Worm (Caenorhabditis elegans): ENCODE data around the gene C15B12.2.

The C15B12.2 gene

ce11 chrX:6443373-6443772 is 19.8 kb upstream of the C15B12.2 start, which contains the start of gene K10C2.7:
Gene K10C2.7, minus strand, starts transcription at chrX:6443473.
- TF ChIP-seq eor-1 (tag; optimal IDR thresholded peaks at IDR 0.05) = no peak
- TF ChIP-seq skn-1 (tag; optimal IDR thresholded peaks at IDR 0.05) = no peak
- no peak for TF ChIP-seq hmg-11 (tag; optimal IDR thresholded peaks at IDR 0.05)
- TF ChIP-seq zag-1 (tag; optimal IDR thresholded peaks at IDR 0.05) = no peak
- TF ChIP-seq nhr-43 (tag; optimal IDR thresholded peaks at IDR 0.05; ENCODE audit: poor library complexity, severe bottlenecking) = no peak

ce11 chrX:6445239-6445638 is 18.0 kb upstream of the C15B12.2 start:
- no peak for TF ChIP-seq elt-1 (tag; optimal IDR thresholded peaks at IDR 0.05)
- peak; percentile 32 for TF ChIP-seq pqm-1 (tag; optimal IDR thresholded peaks at IDR 0.05)
- TF ChIP-seq egl-5 (tag; optimal IDR thresholded peaks at IDR 0.05) = no peak
- peak; percentile 91 for TF ChIP-seq skn-1 (tag; optimal IDR thresholded peaks at IDR 0.05)
- TF ChIP-seq elt-2 (tag; optimal IDR thresholded peaks at IDR 0.05) = peak; percentile 86
- TF ChIP-seq lsy-12 (tag; optimal IDR thresholded peaks at IDR 0.05) = no peak
- TF ChIP-seq daf-12 (tag; optimal IDR thresholded peaks at IDR 0.05) = no peak
- no peak for TF ChIP-seq ZK546.5 (tag; optimal IDR thresholded peaks at IDR 0.05)
- TF ChIP-seq mdl-1 (tag; optimal IDR thresholded peaks at IDR 0.05) = no peak
- no peak for TF ChIP-seq ceh-28 (tag; optimal IDR thresholded peaks at IDR 0.05)
- TF ChIP-seq nhr-237 (tag; optimal IDR thresholded peaks at IDR 0.05) = no peak

ce11 chrX:6446564-6446963 is 16.6 kb upstream of the C15B12.2 start, which contains the start of gene asp-14:
Gene asp-14, minus strand, starts transcription at chrX:6446664.
- TF ChIP-seq zag-1 (tag; optimal IDR thresholded peaks at IDR 0.05) (no peak), elt-2 (tag; optimal IDR thresholded peaks at IDR 0.05) (peak; percentile 16), nhr-76 (tag; optimal IDR thresholded peaks at IDR 0.05) (no peak), ztf-11 (tag; optimal IDR thresholded peaks at IDR 0.05) (no peak), lsy-12 (tag; optimal IDR thresholded peaks at IDR 0.05) (no peak)

- TF ChIP-seq tbx-2 (tag; optimal IDR thresholded peaks at IDR 0.05) (no peak), fkh-10 (GFP tag; optimal IDR thresholded peaks at IDR 0.05) (no peak), egl-27 (tag; optimal IDR thresholded peaks at IDR 0.05) (no peak), nhr-23 (tag; optimal IDR thresholded peaks at IDR 0.05) (peak; percentile 67), jun-1 (tag; optimal IDR thresholded peaks at IDR 0.05) (peak; percentile 55), elt-1 (tag; optimal IDR thresholded peaks at IDR 0.05) (peak; percentile 51), nhr-67 (tag; optimal IDR thresholded peaks at IDR 0.05) (no peak), skn-1 (tag; optimal IDR thresholded peaks at IDR 0.05) (peak; percentile 20), ceh-16 (tag; optimal IDR thresholded peaks at IDR 0.05) (no peak), ztf-11 (tag; optimal IDR thresholded peaks at IDR 0.05) (no peak), lsy-12 (tag; optimal IDR thresholded peaks at IDR 0.05) (no peak), elt-2 (tag; optimal IDR thresholded peaks at IDR 0.05) (peak; percentile 79), ceh-9 (tag; optimal IDR thresholded peaks at IDR 0.05) (no peak), lin-39 (tag; optimal IDR thresholded peaks at IDR 0.05) (no peak), fkh-2 (tag; optimal IDR thresholded peaks at IDR 0.05) (no peak), egl-5 (tag; optimal IDR thresholded peaks at IDR 0.05) (no peak), ceh-28 (tag; optimal IDR thresholded peaks at IDR 0.05) (peak; percentile 71), hmg-11 (tag; optimal IDR thresholded peaks at IDR 0.05) (no peak), nhr-76 (tag; optimal IDR thresholded peaks at IDR 0.05) (no peak), nhr-25 (tag; optimal IDR thresholded peaks at IDR 0.05) (peak; percentile 78), unc-39 (tag; optimal IDR thresholded peaks at IDR 0.05) (no peak), nhr-12 (tag; optimal IDR thresholded peaks at IDR 0.05) (no peak), daf-12 (tag; optimal IDR thresholded peaks at IDR 0.05) (no peak), unc-62 (GFP tag; optimal IDR thresholded peaks at IDR 0.05) (peak; percentile 34), elt-3 (tag; optimal IDR thresholded peaks at IDR 0.05) (peak in 2 of 3 experiments; percentile 61 to 89), mdl-1 (tag; optimal IDR thresholded peaks at IDR 0.05) (peak; percentile 31), snpc-4 (tag; optimal IDR thresholded peaks at IDR 0.05) (no peak), nhr-43 (tag; optimal IDR thresholded peaks at IDR 0.05; ENCODE audit: poor library complexity, severe bottlenecking) (peak; percentile 64), ztf-4 (tag; optimal IDR thresholded peaks at IDR 0.05) (no peak)
These were observed 14.3 kb upstream of the C15B12.2 start, which contains the start of gene fah-1 for ce11 chrX:6448866-6449400. Gene fah-1, minus strand, starts transcription at chrX:6448916.
